Fruit fly (Drosophila melanogaster) whole organism, embryonic: ENCODE results near the gene Bace.

Experiments used
- BEAF-32 ChIP-seq: fragments of 200-800 bp; sonication (Bioruptor generic); optimal IDR thresholded peaks from 3 replicates; lab custom pipeline; 2017; ENCODE audit warnings: missing biosample characterization, missing genetic modification characterization, mild to moderate bottlenecking, moderate library complexity, missing genetic modification reagents
- Blimp-1 ChIP-seq: fragments of 200-800 bp; sonication (Bioruptor generic); optimal IDR thresholded peaks from 3 replicates; lab custom pipeline; 2018; ENCODE audit warnings: missing biosample characterization, missing genetic modification characterization, mild to moderate bottlenecking, moderate library complexity, missing genetic modification reagents
- CG10543 ChIP-seq: fragments of 200-800 bp; sonication (Bioruptor generic); optimal IDR thresholded peaks from 3 replicates; lab custom pipeline; 2017; ENCODE audit warnings: missing biosample characterization, mild to moderate bottlenecking, missing genetic modification characterization, moderate library complexity
- CG12942 ChIP-seq: fragments of 200-800 bp; sonication (Bioruptor generic); optimal IDR thresholded peaks from 3 replicates; lab custom pipeline; 2016; ENCODE audit warnings: missing biosample characterization, missing genetic modification characterization
- CG14965 ChIP-seq: fragments of 200-800 bp; sonication (Bioruptor generic); optimal IDR thresholded peaks from 2 replicates; lab custom pipeline; 2016; ENCODE audit warnings: missing biosample characterization, missing genetic modification characterization, borderline replicate concordance
- CG15479 ChIP-seq: fragments of 200-800 bp; sonication (Bioruptor generic); optimal IDR thresholded peaks from 3 replicates; lab custom pipeline; 2019; ENCODE audit warnings: missing biosample characterization, mild to moderate bottlenecking, missing genetic modification characterization, moderate library complexity
- CG17186 ChIP-seq: fragments of 200-800 bp; sonication (Bioruptor generic); optimal IDR thresholded peaks from 3 replicates; lab custom pipeline; 2017; ENCODE audit warnings: missing biosample characterization, missing genetic modification reagents, missing genetic modification characterization
- CG1832 ChIP-seq: fragments of 200-800 bp; sonication (Bioruptor generic); optimal IDR thresholded peaks from 2 replicates; lab custom pipeline; 2017; ENCODE audit warnings: missing biosample characterization, mild to moderate bottlenecking, missing genetic modification characterization, inconsistent platforms
- CG2116 ChIP-seq: fragments of 200-800 bp; sonication (Bioruptor generic); optimal IDR thresholded peaks from 3 replicates; lab custom pipeline; 2018; ENCODE audit warnings: missing biosample characterization, mild to moderate bottlenecking, missing genetic modification characterization
- CG32532 ChIP-seq: fragments of 200-800 bp; sonication (Bioruptor generic); IDR thresholded peaks from 2 replicates; pipeline ENCODE4 v1.3.6; 2022; ENCODE audit warnings: missing biosample characterization, missing genetic modification characterization
- CG3407 ChIP-seq: fragments of 200-800 bp; sonication (Bioruptor generic); optimal IDR thresholded peaks from 2 replicates; lab custom pipeline; 2018; ENCODE audit warnings: missing biosample characterization, mild to moderate bottlenecking, missing genetic modification characterization
- CG34422 ChIP-seq: fragments of 200-800 bp; sonication (Bioruptor generic); IDR thresholded peaks from 3 replicates; pipeline ENCODE4 v1.3.6; 2022; ENCODE audit warnings: missing biosample characterization, missing genetic modification characterization
- CG4360 ChIP-seq: fragments of 200-800 bp; sonication (Bioruptor generic); IDR thresholded peaks from 2 replicates; pipeline ENCODE4 v1.3.6; 2022; ENCODE audit warnings: missing biosample characterization, missing genetic modification characterization
- CG7745 ChIP-seq: fragments of 200-800 bp; sonication (Bioruptor generic); optimal IDR thresholded peaks from 2 replicates; lab custom pipeline; 2018; ENCODE audit warnings: missing biosample characterization, mild to moderate bottlenecking, missing genetic modification characterization, moderate library complexity
- CG8281 ChIP-seq: fragments of 200-800 bp; sonication (Bioruptor generic); optimal IDR thresholded peaks from 2 replicates; lab custom pipeline; 2018; ENCODE audit warnings: missing biosample characterization, mild to moderate bottlenecking, missing genetic modification characterization, moderate library complexity
- Dbx ChIP-seq: fragments of 200-800 bp; sonication (Bioruptor generic); IDR thresholded peaks from 3 replicates; pipeline ENCODE4 v1.3.6; 2022; ENCODE audit warnings: missing biosample characterization, missing genetic modification characterization
- Dp ChIP-seq: fragments of 200-800 bp; sonication (Bioruptor generic); optimal IDR thresholded peaks from 2 replicates; lab custom pipeline; 2018; ENCODE audit warnings: missing biosample characterization, mild to moderate bottlenecking, missing genetic modification characterization, moderate library complexity
- Dref ChIP-seq: fragments of 200-800 bp; sonication (Bioruptor generic); IDR thresholded peaks from 2 replicates; pipeline ENCODE4 v1.3.6; 2022; ENCODE audit warnings: missing biosample characterization, missing genetic modification characterization
- E2f2 ChIP-seq: fragments of 200-800 bp; sonication (Bioruptor generic); IDR thresholded peaks from 2 replicates; pipeline ENCODE4 v1.3.6; 2022; ENCODE audit warnings: missing biosample characterization, missing genetic modification characterization
- MESR4 ChIP-seq: fragments of 200-800 bp; sonication (Bioruptor generic); optimal IDR thresholded peaks from 2 replicates; lab custom pipeline; 2018; ENCODE audit warnings: missing biosample characterization, mild to moderate bottlenecking, missing genetic modification characterization, moderate library complexity
- Scr ChIP-seq: fragments of 200-800 bp; sonication (Bioruptor generic); IDR thresholded peaks from 2 replicates; pipeline ENCODE4 v1.3.6; 2022; ENCODE audit warnings: missing biosample characterization, missing genetic modification characterization; ENCODE audit not compliant: partially characterized antibody
- Trl ChIP-seq, 3 experiments: fragments of >200 bp in 2 of 3; fragments of 200-800 bp in 1 of 3; sonication (Bioruptor generic) in 1 of 3; optimal IDR thresholded peaks; 2 replicates in 1 of 3; 3 replicates in 2 of 3; lab custom pipeline; 2016 to 2017; ENCODE audit warnings: missing biosample characterization in 1 of 3, missing genetic modification characterization in 1 of 3
- bbx ChIP-seq: fragments of 200-800 bp; sonication (Bioruptor generic); IDR thresholded peaks from 2 replicates; pipeline ENCODE4 v1.3.6; 2022; ENCODE audit warnings: missing biosample characterization, missing genetic modification characterization; ENCODE audit not compliant: partially characterized antibody
- chinmo ChIP-seq: fragments of 200-800 bp; sonication (Bioruptor generic); IDR thresholded peaks from 4 replicates; pipeline ENCODE4 v1.3.6; 2022; ENCODE audit warnings: missing biosample characterization, missing genetic modification characterization; ENCODE audit not compliant: partially characterized antibody
- danr ChIP-seq: fragments of 200-800 bp; sonication (Bioruptor generic); IDR thresholded peaks from 2 replicates; pipeline ENCODE4 v1.3.6; 2022; ENCODE audit warnings: missing biosample characterization, missing genetic modification characterization
- dati ChIP-seq: fragments of 200-800 bp; sonication (Bioruptor generic); IDR thresholded peaks from 2 replicates; pipeline ENCODE4 v1.3.6; 2022; ENCODE audit warnings: missing biosample characterization, missing genetic modification characterization
- grn ChIP-seq: fragments of 200-800 bp; sonication (Bioruptor generic); optimal IDR thresholded peaks from 3 replicates; lab custom pipeline; 2017; ENCODE audit warnings: missing biosample characterization, missing genetic modification characterization
- maf-S ChIP-seq: fragments of 200-800 bp; sonication (Bioruptor generic); optimal IDR thresholded peaks from 2 replicates; lab custom pipeline; 2016; ENCODE audit warnings: missing biosample characterization, missing genetic modification characterization
- nom ChIP-seq: fragments of 200-800 bp; sonication (Bioruptor generic); optimal IDR thresholded peaks from 2 replicates; lab custom pipeline; 2017; ENCODE audit warnings: missing biosample characterization, missing genetic modification characterization, mild to moderate bottlenecking, moderate library complexity, missing genetic modification reagents
- pzg ChIP-seq: fragments of 200-800 bp; sonication (Bioruptor generic); optimal IDR thresholded peaks from 3 replicates; lab custom pipeline; 2018; ENCODE audit warnings: missing biosample characterization, mild to moderate bottlenecking, missing genetic modification characterization, moderate library complexity
- row ChIP-seq: fragments of 200-800 bp; sonication (Bioruptor generic); IDR thresholded peaks from 3 replicates; pipeline ENCODE4 v1.3.6; 2022; ENCODE audit warnings: missing biosample characterization, missing genetic modification characterization
- scrt ChIP-seq: fragments of 200-800 bp; sonication (Bioruptor generic); optimal IDR thresholded peaks from 2 replicates; lab custom pipeline; 2018; ENCODE audit warnings: missing biosample characterization, mild to moderate bottlenecking, missing genetic modification characterization, moderate library complexity
- seq ChIP-seq: fragments of 200-800 bp; sonication (Bioruptor generic); IDR thresholded peaks from 2 replicates; pipeline ENCODE4 v1.3.6; 2022; ENCODE audit warnings: missing biosample characterization, missing genetic modification characterization
- slbo ChIP-seq: fragments of 200-800 bp; sonication (Bioruptor generic); IDR thresholded peaks from 2 replicates; pipeline ENCODE4 v1.3.6; 2022; ENCODE audit warnings: missing biosample characterization, missing genetic modification characterization
- so ChIP-seq: fragments of 200-800 bp; sonication (Bioruptor generic); IDR thresholded peaks from 3 replicates; pipeline ENCODE4 v1.3.6; 2022; ENCODE audit warnings: missing biosample characterization, missing genetic modification characterization
- sqz ChIP-seq: fragments of 200-800 bp; sonication (Bioruptor generic); optimal IDR thresholded peaks from 3 replicates; lab custom pipeline; 2018; ENCODE audit warnings: missing biosample characterization, mild to moderate bottlenecking, missing genetic modification characterization
- tgo ChIP-seq: fragments of 200-800 bp; sonication (Bioruptor generic); IDR thresholded peaks from 3 replicates; pipeline ENCODE4 v1.3.6; 2022; ENCODE audit warnings: missing biosample characterization, missing genetic modification characterization
- twi ChIP-seq: fragments of 200-800 bp; optimal IDR thresholded peaks from 2 replicates; lab custom pipeline; 2019; ENCODE audit warnings: missing biosample characterization, mild to moderate bottlenecking, missing genetic modification characterization, moderate library complexity
- unc-4 ChIP-seq: fragments of 200-800 bp; sonication (Bioruptor generic); IDR thresholded peaks from 2 replicates; pipeline ENCODE4 v1.3.6; 2022; ENCODE audit warnings: missing biosample characterization, missing genetic modification characterization; ENCODE audit not compliant: partially characterized antibody
- usp ChIP-seq: fragments of >200 bp; optimal IDR thresholded peaks from 2 replicates; lab custom pipeline; 2017; ENCODE audit warnings: missing biosample characterization, missing genetic modification characterization
- yki ChIP-seq: fragments of >200 bp; optimal IDR thresholded peaks from 3 replicates; lab custom pipeline; 2018

Gene Bace

dm6 chr2L:8449358-8449757, 46.7 kb downstream of the Bace start, which contains the start of gene Aasdh (continued):
- no peak for TF ChIP-seq twi (tag; lab: Kevin White, UChicago)
- no peak for TF ChIP-seq usp (GFP tag; lab: Kevin White, UChicago)
- TF ChIP-seq tgo = no peak
- TF ChIP-seq CG3407 = no peak
- no peak for TF ChIP-seq danr
- TF ChIP-seq CG1832 (GFP tag; lab: Kevin White, UChicago) = no peak
- TF ChIP-seq CG4360 = peak; percentile 77
- TF ChIP-seq row = no peak; the same call in 2 of the 3 replicates
- TF ChIP-seq chinmo (GFP tag; lab: Robert Waterston, UW) = 0 out of 4 replicates have a peak, but pooled peaks have one; percentile 27
- TF ChIP-seq pzg = peak; percentile 29
- TF ChIP-seq CG12942 (GFP tag; lab: Kevin White, UChicago) = no peak
- TF ChIP-seq bbx (GFP tag; lab: Robert Waterston, UW) = no peak
- TF ChIP-seq CG15479 (GFP tag; lab: Kevin White, UChicago) = no peak
- TF ChIP-seq CG10543 = no peak
- no peak for TF ChIP-seq nom (GFP tag; lab: Kevin White, UChicago)
- no peak for TF ChIP-seq yki (lab: Kevin White, UChicago)
- TF ChIP-seq dati = no peak
- TF ChIP-seq CG34422 = no peak; the same call in 2 of the 3 replicates
- no peak for TF ChIP-seq CG32532
- no peak for TF ChIP-seq CG8281 (tag; lab: Kevin White, UChicago)
- TF ChIP-seq unc-4 = peak; percentile 43; the same call in 1 of the 2 replicates
- TF ChIP-seq E2f2 (GFP tag; lab: Robert Waterston, UW) = peak; percentile 90
- no peak for TF ChIP-seq seq (GFP tag; lab: Robert Waterston, UW)
- peak; percentile 21 for TF ChIP-seq MESR4 (GFP tag; lab: Kevin White, UChicago)
- peak; percentile 22 for TF ChIP-seq BEAF-32 (GFP tag; lab: Kevin White, UChicago)
- no peak for TF ChIP-seq CG14965 (GFP tag; lab: Kevin White, UChicago)
- TF ChIP-seq Dp (GFP tag; lab: Kevin White, UChicago) = peak; percentile 84
- peak; percentile 33 for TF ChIP-seq CG17186
- no peak for TF ChIP-seq slbo (GFP tag; lab: Robert Waterston, UW)
- TF ChIP-seq Blimp-1 (GFP tag; lab: Kevin White, UChicago) = no peak
- TF ChIP-seq maf-S = no peak
- no peak for TF ChIP-seq CG7745 (tag; lab: Kevin White, UChicago)
- no peak for TF ChIP-seq sqz
- TF ChIP-seq Dbx (GFP tag; lab: Robert Waterston, UW) = no peak
- peak; percentile 60 for TF ChIP-seq Dref
- peak; percentile 57 for TF ChIP-seq CG2116 (GFP tag; lab: Kevin White, UChicago)
- no peak for TF ChIP-seq scrt (GFP tag; lab: Kevin White, UChicago)
- no peak for TF ChIP-seq Trl (optimal IDR thresholded peaks at IDR 0.05; lab: Kevin White, UChicago)
- TF ChIP-seq Trl (GFP tag; optimal IDR thresholded peaks at IDR 0.05; lab: Kevin White, UChicago) = no peak
- TF ChIP-seq Scr = peak; percentile 34; the same call in 1 of the 2 replicates
- peak; percentile 12 for TF ChIP-seq grn (GFP tag; lab: Kevin White, UChicago)
- TF ChIP-seq so (GFP tag; lab: Robert Waterston, UW) = no peak
- TF ChIP-seq, all 482 proteins: peak for 20
